Worm (Caenorhabditis elegans): ENCODE measurements around the gene acr-18.

The acr-18 gene

ce11 chrV:15547727-15548126 lies 11.2 kb downstream of the acr-18 start (continued):
- TF ChIP-seq nhr-25 (tag; optimal IDR thresholded peaks at IDR 0.05; ENCODE audit: borderline replicate concordance, insufficient read depth) (no peak), dmd-9 (GFP tag; IDR thresholded peaks at IDR 0.05) (no peak), snpc-1.2 (GFP tag; IDR thresholded peaks at IDR 0.05) (peak; percentile 79), nhr-77 (tag; optimal IDR thresholded peaks at IDR 0.05) (no peak), nhr-42 (GFP tag; IDR thresholded peaks at IDR 0.05) (no peak), unc-130 (GFP tag; optimal IDR thresholded peaks at IDR 0.05) (no peak), lin-38 (GFP tag; IDR thresholded peaks at IDR 0.05) (peak; percentile 66), Y48G9A.11 (GFP tag; IDR thresholded peaks at IDR 0.05) (peak; percentile 71), mxl-2 (GFP tag; conservative IDR thresholded peaks at IDR 0.05) (no peak), unc-39 (tag; optimal IDR thresholded peaks at IDR 0.05) (no peak), ceh-20 (GFP tag; IDR thresholded peaks at IDR 0.05) (no peak), ceh-28 (tag; optimal IDR thresholded peaks at IDR 0.05) (no peak), php-3 (GFP tag; IDR thresholded peaks at IDR 0.05) (no peak), lin-29 (GFP tag; IDR thresholded peaks at IDR 0.05) (no peak), nhr-10 (tag; optimal IDR thresholded peaks at IDR 0.05) (no peak), fos-1 (tag; optimal IDR thresholded peaks at IDR 0.05) (no peak), ZK546.5 (tag; optimal IDR thresholded peaks at IDR 0.05) (no peak), spr-1 (tag; optimal IDR thresholded peaks at IDR 0.05) (peak; percentile 9), set-16 (GFP tag; IDR thresholded peaks at IDR 0.05) (no peak), F49E8.2 (tag; optimal IDR thresholded peaks at IDR 0.05; ENCODE audit: borderline replicate concordance) (no peak), Y5F2A.4 (GFP tag; optimal IDR thresholded peaks at IDR 0.05) (peak; percentile 33), daf-19 (GFP tag; conservative IDR thresholded peaks at IDR 0.05) (no peak), pha-4 (GFP tag; IDR thresholded peaks at IDR 0.05) (peak; percentile 67), pha-4 (tag; optimal IDR thresholded peaks at IDR 0.05) (no peak), unc-62 (GFP tag; optimal IDR thresholded peaks at IDR 0.05 in 1 of 2) (no peak), unc-62 (tag; optimal IDR thresholded peaks at IDR 0.05) (no peak), F10B5.3 (tag; optimal IDR thresholded peaks at IDR 0.05) (no peak), ceh-44 (GFP tag; IDR thresholded peaks at IDR 0.05) (peak; percentile 77; the same call in 1 of the 2 replicates), ceh-82 (tag; optimal IDR thresholded peaks at IDR 0.05) (no peak), tag-97 (GFP tag; IDR thresholded peaks at IDR 0.05) (no peak), skn-1 (tag; optimal IDR thresholded peaks at IDR 0.05) (no peak), nhr-28 (tag; optimal IDR thresholded peaks at IDR 0.05) (no peak), ctbp-1 (GFP tag; IDR thresholded peaks at IDR 0.05) (no peak), dmd-6 (GFP tag; IDR thresholded peaks at IDR 0.05) (peak; percentile 39), D1046.2 (GFP tag; IDR thresholded peaks at IDR 0.05) (0 out of 2 replicates have a peak, but pooled peaks have one; percentile 42), ces-1 (GFP tag; optimal IDR thresholded peaks at IDR 0.05) (no peak), F26F4.8 (GFP tag; conservative IDR thresholded peaks at IDR 0.05) (peak; percentile 79; the same call in 1 of the 2 replicates), lin-1 (GFP tag; IDR thresholded peaks at IDR 0.05) (peak; percentile 55; the same call in 1 of the 2 replicates), jun-1 (tag; optimal IDR thresholded peaks at IDR 0.05) (no peak), nhr-11 (tag; optimal IDR thresholded peaks at IDR 0.05) (no peak), egl-27 (tag; optimal IDR thresholded peaks at IDR 0.05) (no peak), snpc-4 (tag; optimal IDR thresholded peaks at IDR 0.05) (no peak), ZK337.2 (GFP tag; IDR thresholded peaks at IDR 0.05) (0 out of 2 replicates have a peak, but pooled peaks have one; percentile 29), zfp-3 (GFP tag; conservative IDR thresholded peaks at IDR 0.05) (no peak), zip-2 (tag; optimal IDR thresholded peaks at IDR 0.05) (no peak), vab-7 (GFP tag; IDR thresholded peaks at IDR 0.05) (peak; percentile 85), pqm-1 (tag; optimal IDR thresholded peaks at IDR 0.05) (no peak), arid-1 (GFP tag; conservative IDR thresholded peaks at IDR 0.05) (peak; percentile 81), ceh-32 (tag; optimal IDR thresholded peaks at IDR 0.05; ENCODE audit: poor library complexity) (no peak), nhr-102 (tag; optimal IDR thresholded peaks at IDR 0.05) (no peak), nhr-237 (tag; optimal IDR thresholded peaks at IDR 0.05) (no peak), nhr-76 (tag; optimal IDR thresholded peaks at IDR 0.05) (no peak), nhr-6 (tag; optimal IDR thresholded peaks at IDR 0.05) (no peak)

Measured in whole organism, L4 larva.